Fruit fly (Drosophila melanogaster): Measurements from ENCODE around the gene Mst84Dc.

The Mst84Dc gene

DNA sequence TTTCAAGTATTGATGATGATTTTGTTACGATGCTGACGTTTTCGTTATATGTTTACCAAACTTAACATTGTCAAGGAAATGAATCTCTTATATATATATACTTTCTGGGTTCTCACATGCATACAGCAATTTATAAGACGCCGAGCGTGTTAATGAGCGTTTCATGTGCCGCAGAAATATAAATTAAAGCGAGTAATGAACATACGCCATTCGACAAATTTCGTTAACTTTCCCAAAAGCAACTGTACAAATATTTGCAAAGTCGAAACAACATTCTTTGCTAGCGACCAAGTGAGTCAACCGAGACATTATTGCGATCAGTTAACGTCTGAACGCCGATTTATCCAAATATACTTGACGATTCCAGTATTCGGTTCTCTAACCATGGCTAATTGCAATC, 19.7 kb downstream of the Mst84Dc start, which contains the start of gene CG31496 (continued):
- TF ChIP-seq Adf1 (GFP tag; IDR thresholded peaks at IDR 0.05) (no peak), CG7963 (GFP tag; IDR thresholded peaks at IDR 0.05; ENCODE audit: partially characterized antibody) (no peak), hb (GFP tag; IDR thresholded peaks at IDR 0.05; ENCODE audit: partially characterized antibody) (no peak), CG3726 (GFP tag; IDR thresholded peaks at IDR 0.05) (no peak), CG8290 (GFP tag; optimal IDR thresholded peaks at IDR 0.05) (no peak), CG8290 (tag; optimal IDR thresholded peaks at IDR 0.05) (no peak)

DNA sequence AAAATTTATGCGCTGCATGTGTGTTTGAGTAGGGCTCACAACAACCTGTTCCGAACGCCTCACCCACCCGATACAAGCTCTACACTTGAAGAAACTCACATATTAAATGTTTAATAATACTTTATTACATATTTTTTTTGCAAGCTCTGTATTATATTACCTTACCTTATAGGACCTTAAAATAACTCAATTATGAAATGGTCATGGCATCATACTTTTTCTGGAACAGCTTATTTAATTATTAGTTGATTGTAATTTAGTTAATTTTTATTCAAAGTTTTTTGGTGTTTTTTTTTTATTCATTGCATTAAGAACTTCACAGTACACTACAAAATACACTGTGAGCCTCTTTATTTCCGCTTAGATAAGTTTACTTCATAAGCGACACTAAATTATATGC, 28.0 kb downstream of the Mst84Dc start:
- TF ChIP-seq NFAT (GFP tag; IDR thresholded peaks at IDR 0.05), result no peak
- peak; percentile 53 for TF ChIP-seq CG11504 (tag; optimal IDR thresholded peaks at IDR 0.05)
- TF ChIP-seq gem (tag; optimal IDR thresholded peaks at IDR 0.05), result peak; percentile 17
- 0 out of 3 replicates have a peak, but pooled peaks have one; percentile 14 for TF ChIP-seq CG17361 (GFP tag; IDR thresholded peaks at IDR 0.05)
- peak; percentile 15 for TF ChIP-seq Blimp-1 (GFP tag; optimal IDR thresholded peaks at IDR 0.05)

DNA sequence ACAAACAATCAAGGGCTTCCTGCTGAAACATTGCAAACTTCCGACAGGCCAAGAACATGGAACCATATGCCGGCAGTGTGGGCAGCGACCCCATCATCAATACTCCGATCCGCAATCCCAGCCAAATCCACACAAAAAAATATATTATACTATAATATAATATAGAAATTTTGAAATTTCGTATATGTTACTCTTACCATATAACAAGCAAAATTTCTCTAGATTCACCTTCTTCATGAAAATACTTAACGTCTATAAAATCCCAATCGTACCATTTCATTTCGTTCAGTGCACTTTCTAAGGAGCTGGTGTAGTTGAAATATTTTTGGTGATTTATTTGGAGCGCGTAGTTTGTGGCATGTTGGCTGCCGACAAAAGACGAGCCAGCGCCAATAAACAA, 29.9 kb downstream of the Mst84Dc start:
- TF ChIP-seq Ptx1 (GFP tag; IDR thresholded peaks at IDR 0.05) (peak; percentile 47), CG17385 (GFP tag; optimal IDR thresholded peaks at IDR 0.05) (peak; percentile 9), dati (GFP tag; IDR thresholded peaks at IDR 0.05) (no peak), gem (tag; optimal IDR thresholded peaks at IDR 0.05) (peak; percentile 60), hb (GFP tag; IDR thresholded peaks at IDR 0.05; ENCODE audit: partially characterized antibody) (no peak), HHEX (GFP tag; optimal IDR thresholded peaks at IDR 0.05) (peak; percentile 28), Hr78 (GFP tag; optimal IDR thresholded peaks at IDR 0.05) (no peak), tio (GFP tag; optimal IDR thresholded peaks at IDR 0.05) (no peak), CG32532 (GFP tag; IDR thresholded peaks at IDR 0.05) (no peak), CG16779 (GFP tag; IDR thresholded peaks at IDR 0.05) (no peak), CG13775 (GFP tag; optimal IDR thresholded peaks at IDR 0.05) (no peak), nmo (GFP tag; optimal IDR thresholded peaks at IDR 0.05) (peak; percentile 4), chinmo (GFP tag; IDR thresholded peaks at IDR 0.05; ENCODE audit: partially characterized antibody) (no peak), Ada2b (GFP tag; IDR thresholded peaks at IDR 0.05) (no peak), zfh2 (GFP tag; optimal IDR thresholded peaks at IDR 0.05) (no peak), tap (tag; optimal IDR thresholded peaks at IDR 0.05) (no peak), Nf-YA (GFP tag; IDR thresholded peaks at IDR 0.05) (no peak), CG32767 (GFP tag; IDR thresholded peaks at IDR 0.05) (no peak), CG9215 (GFP tag; IDR thresholded peaks at IDR 0.05) (no peak), Gug (GFP tag; IDR thresholded peaks at IDR 0.05) (no peak), prd (optimal IDR thresholded peaks at IDR 0.05) (no peak), prd (GFP tag; IDR thresholded peaks at IDR 0.05) (0 out of 3 replicates have a peak, but pooled peaks have one; percentile 18), ftz-f1 (GFP tag; optimal IDR thresholded peaks at IDR 0.05) (no peak), Oli (tag; optimal IDR thresholded peaks at IDR 0.05) (peak; percentile 14), slou (GFP tag; optimal IDR thresholded peaks at IDR 0.05) (no peak), Blimp-1 (GFP tag; optimal IDR thresholded peaks at IDR 0.05) (peak; percentile 31), amos (GFP tag; IDR thresholded peaks at IDR 0.05; ENCODE audit: partially characterized antibody) (no peak), CG1647 (GFP tag; optimal IDR thresholded peaks at IDR 0.05) (no peak), CG11504 (tag; optimal IDR thresholded peaks at IDR 0.05) (peak; percentile 62), Jarid2 (GFP tag; optimal IDR thresholded peaks at IDR 0.05) (no peak), Ets97D (GFP tag; optimal IDR thresholded peaks at IDR 0.05) (no peak), CG1529 (GFP tag; optimal IDR thresholded peaks at IDR 0.05) (no peak), B-H1 (GFP tag; IDR thresholded peaks at IDR 0.05) (0 out of 3 replicates have a peak, but pooled peaks have one; percentile 10), CG31441 (GFP tag; IDR thresholded peaks at IDR 0.05) (peak; percentile 46; the same call in 1 of the 2 replicates), CG6765 (GFP tag; optimal IDR thresholded peaks at IDR 0.05) (no peak), CG4854 (GFP tag; optimal IDR thresholded peaks at IDR 0.05) (no peak), Fer3 (tag; optimal IDR thresholded peaks at IDR 0.05) (peak; percentile 44), CoRest (tag; optimal IDR thresholded peaks at IDR 0.05) (peak; percentile 10), CG5180 (GFP tag; optimal IDR thresholded peaks at IDR 0.05) (no peak), lov (optimal IDR thresholded peaks at IDR 0.05) (no peak), lov (GFP tag; IDR thresholded peaks at IDR 0.05) (no peak)

All from whole organism, embryonic.